Worm (Caenorhabditis elegans) whole organism, L3 larva: ENCODE measurements around the gene orc-2.

Experiments
- aly-2 ChIP-seq: fragments of 150-350 bp; optimal IDR thresholded peaks from 2 replicates; lab custom pipeline; 2014; ENCODE audit warnings: missing biosample characterization, missing genetic modification characterization
- lin-39 ChIP-seq: fragments of 150-350 bp; optimal IDR thresholded peaks from 2 replicates; lab custom pipeline; 2018; ENCODE audit warnings: missing biosample characterization, missing genetic modification reagents, missing genetic modification characterization
- nhr-12 ChIP-seq: fragments of 150-350 bp; optimal IDR thresholded peaks from 2 replicates; lab custom pipeline; 2014; ENCODE audit warnings: missing biosample characterization, missing genetic modification characterization
- snpc-4 ChIP-seq: fragments of 150-350 bp; optimal IDR thresholded peaks from 2 replicates; lab custom pipeline; 2014; ENCODE audit warnings: missing biosample characterization, missing genetic modification characterization
- unc-62 ChIP-seq: fragments of 150-350 bp; sonication (generic microtip); optimal IDR thresholded peaks from 4 replicates; lab custom pipeline; 2014; ENCODE audit warnings: missing biosample characterization, missing genetic modification reagents, missing genetic modification characterization

DNA sequence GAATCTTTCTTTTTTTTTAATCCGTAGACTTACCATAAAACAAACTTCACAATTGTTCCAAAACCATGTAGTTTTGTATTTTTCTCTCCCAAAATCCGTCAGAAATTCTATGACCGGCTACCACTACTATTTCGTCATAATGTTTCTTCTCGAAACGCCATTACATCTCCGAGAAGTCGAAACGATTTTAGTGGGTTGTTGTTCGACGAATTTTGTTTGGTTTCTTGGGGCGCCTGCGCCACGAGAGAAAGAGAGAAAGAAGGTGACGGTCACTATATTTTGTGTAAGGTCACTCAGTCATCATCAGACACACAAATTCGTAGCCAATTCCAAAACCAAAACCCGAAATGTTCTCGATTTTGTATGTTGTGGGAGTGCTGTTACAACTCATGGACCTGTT lies 13.4 kb downstream of the orc-2 start:
- TF ChIP-seq lin-39 (tag; lab: Kevin White, UChicago), result no peak
- no peak for TF ChIP-seq unc-62
- TF ChIP-seq nhr-12 (tag; lab: Kevin White, UChicago), result no peak
- no peak for TF ChIP-seq snpc-4
- TF ChIP-seq aly-2, result no peak
